Worm (Caenorhabditis elegans) whole organism, young adult: Measurements from ENCODE around the gene Y45F10D.16.
A peak's percentile ranks its signal among the peaks of the same experiment; 100 is the strongest.

Experiments
- D2030.7 ChIP-seq: fragments of 200-800 bp; sonication (Bioruptor generic); IDR thresholded peaks from 2 replicates; pipeline ENCODE4 v1.3.6; 2022; ENCODE audit warnings: missing genetic modification reagents, missing genetic modification characterization, missing compliant biosample characterization
- F22D6.2 ChIP-seq: sonication (generic microtip); optimal IDR thresholded peaks from 2 replicates; lab custom pipeline; 2016; ENCODE audit warnings: mild to moderate bottlenecking, missing genetic modification characterization, missing compliant biosample characterization
- F23B12.7 ChIP-seq: sonication (generic microtip); optimal IDR thresholded peaks from 2 replicates; lab custom pipeline; 2017; ENCODE audit warnings: missing genetic modification characterization, mild to moderate bottlenecking, missing compliant biosample characterization, antibody characterized with exemption, moderate library complexity; ENCODE audit not compliant: insufficient read depth
- F33H1.4 ChIP-seq: fragments of 200-800 bp; sonication (Bioruptor generic); IDR thresholded peaks from 2 replicates; pipeline ENCODE4 v1.3.6; 2022; ENCODE audit warnings: missing genetic modification reagents, missing genetic modification characterization, missing compliant biosample characterization
- F55B11.4 ChIP-seq: sonication (generic microtip); optimal IDR thresholded peaks from 2 replicates; lab custom pipeline; 2016; ENCODE audit warnings: missing compliant biosample characterization, missing genetic modification characterization, borderline replicate concordance; ENCODE audit not compliant: insufficient read depth
- T26A5.8 ChIP-seq: sonication (generic microtip); optimal IDR thresholded peaks from 2 replicates; lab custom pipeline; 2016; ENCODE audit warnings: missing genetic modification characterization, missing compliant biosample characterization
- Y67H2A.10 ChIP-seq: fragments of 200-800 bp; sonication (Bioruptor generic); conservative IDR thresholded peaks from 2 replicates; pipeline ENCODE4 v1.3.6; 2022; ENCODE audit warnings: missing genetic modification reagents, missing genetic modification characterization, missing compliant biosample characterization
- Y95B8A.8 ChIP-seq: fragments of 200-800 bp; sonication (Bioruptor generic); IDR thresholded peaks from 2 replicates; pipeline ENCODE4 v1.3.6; 2022; ENCODE audit warnings: missing genetic modification reagents, missing genetic modification characterization, missing compliant biosample characterization
- ZK185.1 ChIP-seq: sonication (generic microtip); optimal IDR thresholded peaks from 2 replicates; lab custom pipeline; 2016; ENCODE audit warnings: mild to moderate bottlenecking, missing genetic modification characterization, missing compliant biosample characterization; ENCODE audit not compliant: poor library complexity, severe bottlenecking
- akir-1 ChIP-seq: fragments of 200-800 bp; sonication (Bioruptor generic); optimal IDR thresholded peaks from 2 replicates; lab custom pipeline; 2018; ENCODE audit warnings: mild to moderate bottlenecking, missing genetic modification characterization, moderate library complexity, missing compliant biosample characterization
- aptf-2 ChIP-seq: fragments of 200-800 bp; sonication (Bioruptor generic); conservative IDR thresholded peaks from 2 replicates; pipeline ENCODE4 v1.3.6; 2022; ENCODE audit warnings: missing genetic modification reagents, missing genetic modification characterization, missing compliant biosample characterization
- attf-6 ChIP-seq: fragments of 200-800 bp; sonication (Bioruptor generic); IDR thresholded peaks from 2 replicates; pipeline ENCODE4 v1.3.6; 2022; ENCODE audit warnings: missing genetic modification reagents, missing genetic modification characterization, missing compliant biosample characterization
- cebp-2 ChIP-seq: fragments of 200-800 bp; sonication (Bioruptor generic); IDR thresholded peaks from 2 replicates; pipeline ENCODE4 v1.3.6; 2022; ENCODE audit warnings: missing genetic modification characterization, missing compliant biosample characterization
- ceh-79 ChIP-seq: sonication (generic microtip); optimal IDR thresholded peaks from 2 replicates; lab custom pipeline; 2017; ENCODE audit warnings: mild to moderate bottlenecking, missing genetic modification characterization, missing compliant biosample characterization
- chd-7 ChIP-seq: sonication (generic microtip); optimal IDR thresholded peaks from 2 replicates; lab custom pipeline; 2016; ENCODE audit warnings: mild to moderate bottlenecking, missing genetic modification characterization, moderate library complexity, missing compliant biosample characterization
- egrh-3 ChIP-seq: fragments of 200-800 bp; sonication (Bioruptor generic); IDR thresholded peaks from 2 replicates; pipeline ENCODE4 v1.3.6; 2022; ENCODE audit warnings: missing genetic modification reagents, missing genetic modification characterization, missing compliant biosample characterization
- hmg-20 ChIP-seq: fragments of 200-800 bp; sonication (Bioruptor generic); IDR thresholded peaks from 2 replicates; pipeline ENCODE4 v1.3.6; 2022; ENCODE audit warnings: missing genetic modification reagents, missing genetic modification characterization, missing compliant biosample characterization
- lsl-1 ChIP-seq: fragments of 200-800 bp; sonication (Bioruptor generic); optimal IDR thresholded peaks from 2 replicates; lab custom pipeline; 2018; ENCODE audit warnings: mild to moderate bottlenecking, missing genetic modification characterization, moderate library complexity, missing compliant biosample characterization
- mxl-1 ChIP-seq: sonication (generic microtip); optimal IDR thresholded peaks from 2 replicates; lab custom pipeline; 2016; ENCODE audit warnings: missing genetic modification characterization, missing compliant biosample characterization
- nhr-80 ChIP-seq: sonication (generic microtip); optimal IDR thresholded peaks from 2 replicates; lab custom pipeline; 2016; ENCODE audit warnings: missing genetic modification characterization, missing compliant biosample characterization
- pbrm-1 ChIP-seq: fragments of 200-800 bp; sonication (Bioruptor generic); IDR thresholded peaks from 2 replicates; pipeline ENCODE4 v1.3.6; 2022; ENCODE audit warnings: missing genetic modification reagents, missing genetic modification characterization, missing compliant biosample characterization
- sea-2 ChIP-seq: fragments of 200-800 bp; sonication (Bioruptor generic); IDR thresholded peaks from 2 replicates; pipeline ENCODE4 v1.3.6; 2022; ENCODE audit warnings: missing genetic modification characterization, missing compliant biosample characterization
- snpc-1.1 ChIP-seq: sonication (generic microtip); optimal IDR thresholded peaks from 2 replicates; lab custom pipeline; 2017; ENCODE audit warnings: missing genetic modification characterization, mild to moderate bottlenecking, missing compliant biosample characterization, antibody characterized with exemption, moderate library complexity, missing genotype, missing genetic modification reagents; ENCODE audit not compliant: insufficient read depth
- snpc-3.4 ChIP-seq: sonication (generic microtip); optimal IDR thresholded peaks from 2 replicates; lab custom pipeline; 2017; ENCODE audit warnings: missing genetic modification characterization, mild to moderate bottlenecking, missing compliant biosample characterization, antibody characterized with exemption, moderate library complexity, missing genotype, missing genetic modification reagents
- snpc-4 ChIP-seq, 5 experiments: fragments of 150-350 bp in 1 of 5; sonication (generic microtip) in 4 of 5; optimal IDR thresholded peaks; 2 replicates each; lab custom pipeline; 2014 to 2018; ENCODE audit warnings: missing genetic modification characterization in 5 of 5, missing biosample characterization in 3 of 5, antibody characterized with exemption in 2 of 5, mild to moderate bottlenecking in 2 of 5, missing compliant biosample characterization in 2 of 5, missing genotype in 2 of 5, moderate library complexity in 2 of 5, missing genetic modification reagents in 1 of 5
- somi-1 ChIP-seq: fragments of 200-800 bp; sonication (Bioruptor generic); optimal IDR thresholded peaks from 2 replicates; lab custom pipeline; 2018; ENCODE audit warnings: mild to moderate bottlenecking, missing genetic modification characterization, missing compliant biosample characterization
- unc-62 ChIP-seq: fragments of 150-350 bp; optimal IDR thresholded peaks from 2 replicates; lab custom pipeline; 2014; ENCODE audit warnings: missing biosample characterization, missing genetic modification reagents, missing genetic modification characterization

Y45F10D.16 gene

ce11 chrIV:13795249-13795909 is 19.2 kb downstream of the Y45F10D.16 start:
- TF ChIP-seq sea-2 (GFP tag; lab: Robert Waterston, UW) (no peak), attf-6 (GFP tag; lab: Robert Waterston, UW) (peak; percentile 69; the same call in 1 of the 2 replicates), pbrm-1 (0 out of 2 replicates have a peak, but pooled peaks have one; percentile 21), snpc-4 (GFP tag; optimal IDR thresholded peaks at IDR 0.05; lab: Kevin White, UChicago) (no peak), snpc-4 (tag; optimal IDR thresholded peaks at IDR 0.05; lab: Kevin White, UChicago) (peak in 2 of 4 experiments; percentile 73 to 85), mxl-1 (tag; lab: Kevin White, UChicago) (peak; percentile 1)

- TF ChIP-seq Y95B8A.8 (GFP tag; lab: Robert Waterston, UW) (no peak), hmg-20 (GFP tag; lab: Robert Waterston, UW) (no peak), cebp-2 (GFP tag; lab: Robert Waterston, UW) (no peak), unc-62 (GFP tag; lab: Kevin White, UChicago) (no peak)
Observed at ce11 chrIV:13797859-13798374, 21.7 kb downstream of the Y45F10D.16 start, which contains the start of gene Y45F10D.6. Gene Y45F10D.6, minus strand, starts transcription at chrIV:13797909.

- no peak for TF ChIP-seq D2030.7 (GFP tag; lab: Robert Waterston, UW)
- no peak for TF ChIP-seq aptf-2
- TF ChIP-seq Y67H2A.10 (GFP tag; lab: Robert Waterston, UW) = no peak
- TF ChIP-seq ceh-79 (tag; lab: Kevin White, UChicago) = no peak
- no peak for TF ChIP-seq F55B11.4
- TF ChIP-seq snpc-4 (GFP tag; optimal IDR thresholded peaks at IDR 0.05; lab: Kevin White, UChicago) = no peak
- peak in 1 of 4 experiments; percentile 25 for TF ChIP-seq snpc-4 (tag; optimal IDR thresholded peaks at IDR 0.05; lab: Kevin White, UChicago)
- TF ChIP-seq F33H1.4 (GFP tag; lab: Robert Waterston, UW) = no peak
- TF ChIP-seq, all 124 proteins: peak for 1
Observed at ce11 chrIV:13807724-13808123, 31.5 kb downstream of the Y45F10D.16 start, which contains the start of gene Y45F10D.14. Gene Y45F10D.14, minus strand, starts transcription at chrIV:13807824.

ce11 chrIV:13814477-13814876 is 38.3 kb downstream of the Y45F10D.16 start:
- TF ChIP-seq snpc-1.1 (tag; lab: Kevin White, UChicago) (peak; percentile 58), snpc-4 (GFP tag; optimal IDR thresholded peaks at IDR 0.05; lab: Kevin White, UChicago) (peak; percentile 83), snpc-4 (tag; optimal IDR thresholded peaks at IDR 0.05; lab: Kevin White, UChicago) (peak; percentile 71 to 97 (median 92)), attf-6 (GFP tag; lab: Robert Waterston, UW) (peak; percentile 92; the same call in 1 of the 2 replicates), snpc-3.4 (peak; percentile 1)

- TF ChIP-seq T26A5.8 (tag; lab: Kevin White, UChicago) (no peak), lsl-1 (GFP tag; lab: Kevin White, UChicago) (no peak), snpc-3.4 (no peak), attf-6 (GFP tag; lab: Robert Waterston, UW) (no peak)
Observed at ce11 chrIV:13820862-13821261, 44.6 kb downstream of the Y45F10D.16 start, which contains the start of gene Y45F10D.15. Gene Y45F10D.15, minus strand, starts transcription at chrIV:13820962.

- TF ChIP-seq F23B12.7 (tag; lab: Kevin White, UChicago) = peak; percentile 22
- no peak for TF ChIP-seq F22D6.2 (tag; lab: Kevin White, UChicago)
- TF ChIP-seq akir-1 (GFP tag; lab: Kevin White, UChicago) = no peak
- peak; percentile 48 for TF ChIP-seq somi-1 (GFP tag; lab: Kevin White, UChicago)
- TF ChIP-seq egrh-3 (GFP tag; lab: Robert Waterston, UW) = no peak
- no peak for TF ChIP-seq chd-7 (tag; lab: Kevin White, UChicago)
- TF ChIP-seq nhr-80 (tag; lab: Kevin White, UChicago) = peak; percentile 95
- no peak for TF ChIP-seq snpc-4 (GFP tag; optimal IDR thresholded peaks at IDR 0.05; lab: Kevin White, UChicago)
- peak in 1 of 4 experiments; percentile 10 for TF ChIP-seq snpc-4 (tag; optimal IDR thresholded peaks at IDR 0.05; lab: Kevin White, UChicago)
- TF ChIP-seq ZK185.1 (tag; lab: Kevin White, UChicago) = peak; percentile 7
- TF ChIP-seq, all 124 proteins: peak for 5
Observed at ce11 chrIV:13826363-13826762, 50.1 kb downstream of the Y45F10D.16 start.
